Worm (Caenorhabditis elegans): Measurements from ENCODE around the gene mev-1.

DNA sequence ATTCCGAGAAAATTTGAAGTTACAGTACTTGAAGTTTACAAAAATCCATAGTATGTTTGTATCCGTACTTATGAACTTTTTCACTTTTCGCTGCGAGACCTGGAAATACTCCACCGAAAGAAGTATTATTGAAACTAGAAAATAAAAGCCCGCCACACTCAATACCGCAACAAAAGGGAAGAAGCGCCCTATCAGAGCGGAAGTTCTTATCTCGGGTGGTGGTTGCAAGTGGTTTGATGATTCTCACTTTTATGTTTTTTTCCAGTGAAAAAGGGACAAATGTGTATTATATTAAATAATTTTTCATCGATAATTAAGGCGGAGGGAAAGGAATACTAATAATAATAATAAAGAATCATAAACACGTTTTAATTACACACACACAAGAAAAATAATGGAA is 19.8 kb upstream of the mev-1 start:
- no peak for TF ChIP-seq snpc-4 (tag; optimal IDR thresholded peaks at IDR 0.05)
- no peak for TF ChIP-seq lir-3 (tag; optimal IDR thresholded peaks at IDR 0.05)

All from whole organism, L4 larva.